Worm (Caenorhabditis elegans) whole organism, L3 larva: Measurements from ENCODE around the gene C27D6.15.

ENCODE experiments used
- daf-12 ChIP-seq: fragments of 150-350 bp; optimal IDR thresholded peaks from 2 replicates; lab custom pipeline; 2014; ENCODE audit warnings: missing biosample characterization, missing genetic modification reagents, missing genetic modification characterization
- egl-27 ChIP-seq: sonication (generic microtip); optimal IDR thresholded peaks from 4 replicates; lab custom pipeline; 2017; ENCODE audit warnings: missing biosample characterization, missing genetic modification reagents, missing genetic modification characterization
- elt-3 ChIP-seq, 3 experiments: fragments of 150-350 bp in 1 of 3; sonication (generic microtip) in 2 of 3; optimal IDR thresholded peaks; 2 replicates in 2 of 3; 4 replicates in 1 of 3; lab custom pipeline; 2014 to 2017; ENCODE audit warnings: missing biosample characterization in 3 of 3, missing genetic modification characterization in 3 of 3
- lin-39 ChIP-seq: fragments of 150-350 bp; optimal IDR thresholded peaks from 2 replicates; lab custom pipeline; 2018; ENCODE audit warnings: missing biosample characterization, missing genetic modification reagents, missing genetic modification characterization
- nhr-11 ChIP-seq: fragments of 150-350 bp; optimal IDR thresholded peaks from 2 replicates; lab custom pipeline; 2014; ENCODE audit warnings: missing biosample characterization, missing genetic modification characterization
- nhr-12 ChIP-seq: fragments of 150-350 bp; optimal IDR thresholded peaks from 2 replicates; lab custom pipeline; 2014; ENCODE audit warnings: missing biosample characterization, missing genetic modification characterization
- nhr-237 ChIP-seq: fragments of 150-350 bp; optimal IDR thresholded peaks from 2 replicates; lab custom pipeline; 2014; ENCODE audit warnings: missing biosample characterization, missing genetic modification characterization
- nhr-67 ChIP-seq: fragments of 150-350 bp; optimal IDR thresholded peaks from 2 replicates; lab custom pipeline; 2014; ENCODE audit warnings: missing biosample characterization, missing genetic modification characterization
- nhr-77 ChIP-seq: fragments of 150-350 bp; optimal IDR thresholded peaks from 2 replicates; lab custom pipeline; 2014; ENCODE audit warnings: missing biosample characterization, missing genetic modification characterization
- pha-4 ChIP-seq: fragments of 150-350 bp; optimal IDR thresholded peaks from 2 replicates; lab custom pipeline; 2014; ENCODE audit warnings: missing biosample characterization, missing genetic modification reagents, missing genetic modification characterization
- pqm-1 ChIP-seq: fragments of 150-350 bp; optimal IDR thresholded peaks from 2 replicates; lab custom pipeline; 2017; ENCODE audit warnings: missing biosample characterization, missing genetic modification characterization, inconsistent platforms
- snpc-4 ChIP-seq: fragments of 150-350 bp; optimal IDR thresholded peaks from 2 replicates; lab custom pipeline; 2014; ENCODE audit warnings: missing biosample characterization, missing genetic modification characterization
- ztf-11 ChIP-seq: fragments of 150-350 bp; optimal IDR thresholded peaks from 2 replicates; lab custom pipeline; 2014; ENCODE audit warnings: missing biosample characterization, missing genetic modification characterization
- ztf-4 ChIP-seq: fragments of 150-350 bp; optimal IDR thresholded peaks from 2 replicates; lab custom pipeline; 2014; ENCODE audit warnings: missing biosample characterization, missing genetic modification characterization

ce11 chrII:5130081-5130480, 41.6 kb upstream of the C27D6.15 start, which contains the start of gene lgc-56:
- TF ChIP-seq ztf-11 (tag; lab: Kevin White, UChicago) = no peak
- TF ChIP-seq ztf-4 (tag; lab: Kevin White, UChicago) = no peak
- TF ChIP-seq elt-3 (tag; optimal IDR thresholded peaks at IDR 0.05; lab: Kevin White, UChicago) = no peak
- TF ChIP-seq snpc-4 = no peak
- TF ChIP-seq nhr-67 (tag; lab: Kevin White, UChicago) = no peak
- no peak for TF ChIP-seq pqm-1
- no peak for TF ChIP-seq egl-27
- TF ChIP-seq nhr-237 (tag; lab: Kevin White, UChicago) = no peak
- no peak for TF ChIP-seq lin-39 (tag; lab: Kevin White, UChicago)
- TF ChIP-seq pha-4 (tag; lab: Kevin White, UChicago) = no peak
- TF ChIP-seq daf-12 (tag; lab: Kevin White, UChicago) = no peak
- no peak for TF ChIP-seq nhr-11 (tag; lab: Kevin White, UChicago)
- TF ChIP-seq nhr-12 = no peak
- no peak for TF ChIP-seq nhr-77 (tag; lab: Kevin White, UChicago)
